Worm (Caenorhabditis elegans) whole organism, early embryonic: ENCODE measurements around the gene sri-33.

Experiments used
- B0310.2 ChIP-seq: sonication (generic microtip); optimal IDR thresholded peaks from 2 replicates; lab custom pipeline; 2016; ENCODE audit warnings: mild to moderate bottlenecking, missing genetic modification characterization, missing compliant biosample characterization
- F13C5.2 ChIP-seq: sonication (generic microtip); optimal IDR thresholded peaks from 2 replicates; lab custom pipeline; 2017; ENCODE audit warnings: mild to moderate bottlenecking, missing genetic modification characterization, inconsistent platforms, missing compliant biosample characterization
- aly-1 ChIP-seq: sonication (generic microtip); optimal IDR thresholded peaks from 2 replicates; lab custom pipeline; 2016; ENCODE audit warnings: missing genetic modification characterization, missing compliant biosample characterization
- ama-1 ChIP-seq: fragments of 150-350 bp; optimal IDR thresholded peaks from 2 replicates; lab custom pipeline; 2014
- ceh-13 ChIP-seq: fragments of 200-800 bp; sonication (Bioruptor generic); optimal IDR thresholded peaks from 2 replicates; lab custom pipeline; 2018; ENCODE audit warnings: mild to moderate bottlenecking, missing genetic modification characterization, missing compliant biosample characterization
- ceh-36 ChIP-seq: sonication (generic microtip); optimal IDR thresholded peaks from 2 replicates; lab custom pipeline; 2016; ENCODE audit warnings: missing genetic modification characterization, inconsistent platforms, missing compliant biosample characterization
- ets-7 ChIP-seq: sonication (generic microtip); optimal IDR thresholded peaks from 2 replicates; lab custom pipeline; 2016; ENCODE audit warnings: missing genotype, missing genetic modification characterization, missing compliant biosample characterization
- flt-1 ChIP-seq: fragments of 200-800 bp; sonication (Bioruptor generic); IDR thresholded peaks from 2 replicates; pipeline ENCODE4 v1.3.6; 2022; ENCODE audit warnings: missing genetic modification characterization, missing compliant biosample characterization
- hmbx-1 ChIP-seq: sonication (generic microtip); optimal IDR thresholded peaks from 2 replicates; lab custom pipeline; 2016; ENCODE audit warnings: mild to moderate bottlenecking, missing genetic modification characterization, missing compliant biosample characterization
- hmg-4 ChIP-seq: fragments of 200-800 bp; sonication (Bioruptor generic); optimal IDR thresholded peaks from 2 replicates; lab custom pipeline; 2018; ENCODE audit warnings: mild to moderate bottlenecking, missing genetic modification characterization, missing compliant biosample characterization
- hnd-1 ChIP-seq: sonication (generic microtip); optimal IDR thresholded peaks from 2 replicates; lab custom pipeline; 2016; ENCODE audit warnings: missing genetic modification characterization, missing compliant biosample characterization
- pes-1 ChIP-seq: fragments of 200-800 bp; sonication (Bioruptor generic); IDR thresholded peaks from 2 replicates; pipeline ENCODE4 v1.3.6; 2022; ENCODE audit warnings: missing genetic modification reagents, missing genetic modification characterization, missing compliant biosample characterization
- scrt-1 ChIP-seq: fragments of 200-800 bp; sonication (Bioruptor generic); IDR thresholded peaks from 2 replicates; pipeline ENCODE4 v1.3.6; 2022; ENCODE audit warnings: missing genetic modification characterization, missing compliant biosample characterization
- sea-1 ChIP-seq: fragments of 200-800 bp; sonication (Bioruptor generic); conservative IDR thresholded peaks from 2 replicates; pipeline ENCODE4 v1.3.6; 2022; ENCODE audit warnings: missing genetic modification characterization, missing compliant biosample characterization
- tbx-11 ChIP-seq: fragments of 200-800 bp; sonication (Bioruptor generic); IDR thresholded peaks from 2 replicates; pipeline ENCODE4 v1.3.6; 2022; ENCODE audit warnings: missing genetic modification characterization, missing compliant biosample characterization
- tbx-37 ChIP-seq: fragments of 200-800 bp; sonication (Bioruptor generic); conservative IDR thresholded peaks from 2 replicates; pipeline ENCODE4 v1.3.6; 2022; ENCODE audit warnings: missing genetic modification reagents, missing genetic modification characterization, missing compliant biosample characterization
- tra-4 ChIP-seq: sonication (generic microtip); optimal IDR thresholded peaks from 2 replicates; lab custom pipeline; 2017; ENCODE audit warnings: missing genetic modification characterization, missing compliant biosample characterization

The sri-33 gene

ce11 chrII:3135293-3135692 lies 21.4 kb downstream of the sri-33 start:
- TF ChIP-seq ceh-36 (tag; lab: Kevin White, UChicago) (peak; percentile 63), ets-7 (tag; lab: Kevin White, UChicago) (no peak)

- TF ChIP-seq tbx-11 (no peak), flt-1 (no peak), F13C5.2 (tag; lab: Kevin White, UChicago) (no peak), sea-1 (no peak)
Observed at ce11 chrII:3129007-3129406, 27.6 kb downstream of the sri-33 start, which contains the start of gene chil-24. chil-24 (plus strand) TSS chrII:3129162.

- 0 out of 2 replicates have a peak, but pooled peaks have one; percentile 32 for TF ChIP-seq pes-1 (GFP tag; lab: Robert Waterston, UW)
Observed at ce11 chrII:3126741-3127140, 29.9 kb downstream of the sri-33 start, which contains the start of gene ins-31. ins-31 (plus strand) TSS chrII:3127041.

- no peak for TF ChIP-seq tra-4 (tag; lab: Kevin White, UChicago)
- TF ChIP-seq aly-1 (tag; lab: Kevin White, UChicago) = no peak
- no peak for TF ChIP-seq hmbx-1 (tag; lab: Kevin White, UChicago)
- TF ChIP-seq ets-7 (tag; lab: Kevin White, UChicago) = no peak
- no peak for TF ChIP-seq B0310.2 (tag; lab: Kevin White, UChicago)
- no peak for TF ChIP-seq tbx-37 (GFP tag; lab: Robert Waterston, UW)
- no peak for TF ChIP-seq F13C5.2 (tag; lab: Kevin White, UChicago)
- no peak for TF ChIP-seq ceh-36 (tag; lab: Kevin White, UChicago)
Observed at ce11 chrII:3126341-3126740, 30.3 kb downstream of the sri-33 start, which contains the start of gene ins-19. ins-19 (minus strand) TSS chrII:3126441.

DNA sequence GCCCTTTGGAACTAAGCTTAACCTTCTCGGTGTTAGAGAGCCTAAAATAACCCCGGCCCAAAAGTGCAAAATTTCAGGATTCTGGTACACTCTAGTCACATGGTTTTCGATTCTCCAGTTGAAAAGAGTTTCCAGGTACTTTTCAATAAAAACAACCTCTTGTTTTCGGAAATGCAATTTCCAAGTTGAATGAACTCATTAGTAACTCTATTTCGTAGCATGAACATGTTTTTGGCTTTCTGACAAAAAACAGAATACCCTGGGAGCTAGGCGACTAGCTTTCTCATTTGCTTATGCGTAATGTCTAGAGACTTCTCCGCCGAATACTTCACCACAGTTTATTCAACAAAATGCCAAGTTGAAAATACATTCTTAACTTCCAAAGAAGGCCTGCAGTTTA lies 33.4 kb downstream of the sri-33 start, which contains the start of gene srh-71:
srh-71 (plus strand) TSS at position 301 of the 400 bp plus-strand sequence.
- no peak for TF ChIP-seq hmg-4 (GFP tag; lab: Kevin White, UChicago)
- no peak for TF ChIP-seq ceh-13
- no peak for TF ChIP-seq ceh-36 (tag; lab: Kevin White, UChicago)
- no peak for TF ChIP-seq ama-1 (lab: Kevin White, UChicago)

- TF ChIP-seq scrt-1 (GFP tag; lab: Robert Waterston, UW) (no peak), ets-7 (tag; lab: Kevin White, UChicago) (no peak), hmg-4 (GFP tag; lab: Kevin White, UChicago) (no peak), ama-1 (lab: Kevin White, UChicago) (no peak), pes-1 (GFP tag; lab: Robert Waterston, UW) (no peak), tra-4 (tag; lab: Kevin White, UChicago) (no peak), B0310.2 (tag; lab: Kevin White, UChicago) (no peak), tbx-11 (no peak), tbx-37 (GFP tag; lab: Robert Waterston, UW) (no peak), ceh-36 (tag; lab: Kevin White, UChicago) (no peak), aly-1 (tag; lab: Kevin White, UChicago) (no peak), ceh-13 (no peak), hmbx-1 (tag; lab: Kevin White, UChicago) (no peak), flt-1 (no peak), hnd-1 (tag; lab: Kevin White, UChicago) (no peak), F13C5.2 (tag; lab: Kevin White, UChicago) (no peak)
Observed at ce11 chrII:3118907-3119382, 37.7 kb downstream of the sri-33 start, which contains the start of gene T10D4.6. T10D4.6 (plus strand) TSS chrII:3119332.

ce11 chrII:3117471-3117870 lies 39.2 kb downstream of the sri-33 start, which contains the start of gene T10D4.7:
T10D4.7 (plus strand) TSS chrII:3117771.
- no peak for TF ChIP-seq hmbx-1 (tag; lab: Kevin White, UChicago)
- no peak for TF ChIP-seq ama-1 (lab: Kevin White, UChicago)

ce11 chrII:3113934-3114333 lies 42.7 kb downstream of the sri-33 start, which contains the start of gene clec-123:
clec-123 (plus strand) TSS chrII:3114234.
- TF ChIP-seq ceh-13 = no peak
- TF ChIP-seq B0310.2 (tag; lab: Kevin White, UChicago) = no peak
- TF ChIP-seq ceh-36 (tag; lab: Kevin White, UChicago) = no peak
- TF ChIP-seq ets-7 (tag; lab: Kevin White, UChicago) = no peak
- TF ChIP-seq scrt-1 (GFP tag; lab: Robert Waterston, UW) = no peak
- no peak for TF ChIP-seq hmbx-1 (tag; lab: Kevin White, UChicago)
- no peak for TF ChIP-seq F13C5.2 (tag; lab: Kevin White, UChicago)
- no peak for TF ChIP-seq hmg-4 (GFP tag; lab: Kevin White, UChicago)
- TF ChIP-seq tbx-37 (GFP tag; lab: Robert Waterston, UW) = no peak
- TF ChIP-seq sea-1 = no peak
- TF ChIP-seq tbx-11 = no peak
- TF ChIP-seq hnd-1 (tag; lab: Kevin White, UChicago) = no peak
- TF ChIP-seq flt-1 = no peak
- TF ChIP-seq ama-1 (lab: Kevin White, UChicago) = no peak
- no peak for TF ChIP-seq aly-1 (tag; lab: Kevin White, UChicago)
- no peak for TF ChIP-seq pes-1 (GFP tag; lab: Robert Waterston, UW)
- no peak for TF ChIP-seq tra-4 (tag; lab: Kevin White, UChicago)

DNA sequence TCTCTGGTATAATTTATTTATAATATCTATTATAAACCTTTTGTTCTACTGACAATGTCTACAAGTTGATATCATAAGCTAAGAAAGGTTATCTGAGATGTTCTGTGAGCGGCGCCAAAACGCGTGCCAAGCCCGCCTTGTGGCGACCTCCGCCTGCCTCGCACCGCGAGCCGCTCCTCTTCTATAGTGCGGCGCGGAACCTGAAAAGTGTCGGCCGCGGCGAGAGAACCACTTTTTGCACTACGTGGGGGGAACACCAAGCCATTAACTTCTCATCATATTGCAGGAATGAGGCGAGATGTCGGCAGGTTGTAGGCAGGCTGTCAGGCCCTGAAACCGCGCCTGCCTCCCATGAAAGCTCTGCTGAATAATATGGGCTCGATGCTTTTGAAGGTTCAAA lies 43.4 kb downstream of the sri-33 start:
- TF ChIP-seq F13C5.2 (tag; lab: Kevin White, UChicago) = no peak
